Worm (Caenorhabditis elegans): Measurements from ENCODE around the gene F14H3.14.

DNA sequence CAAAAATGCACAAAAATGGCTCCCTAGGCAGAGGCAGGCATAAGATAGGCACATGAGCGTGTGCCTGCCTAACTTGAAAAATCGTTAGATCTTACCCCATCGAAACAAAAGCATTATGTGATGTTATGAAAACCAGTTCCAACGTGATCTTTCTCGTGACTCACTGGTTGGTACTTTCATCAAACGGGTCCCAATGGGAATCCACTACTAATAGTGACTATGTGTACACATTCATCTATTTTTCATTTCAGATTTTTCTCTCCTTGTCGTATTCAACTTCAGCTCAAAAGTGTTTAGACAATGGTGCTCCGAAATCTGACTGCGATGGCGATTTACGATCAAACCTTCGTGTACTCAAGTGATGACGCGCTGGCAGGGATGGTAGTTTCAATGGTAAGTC lies 45.0 kb downstream of the F14H3.14 start, which contains the start of gene srx-43:
- TF ChIP-seq snpc-4 (tag; optimal IDR thresholded peaks at IDR 0.05) (no peak), ztf-11 (tag; optimal IDR thresholded peaks at IDR 0.05) (no peak), unc-62 (GFP tag; optimal IDR thresholded peaks at IDR 0.05) (no peak), fos-1 (tag; optimal IDR thresholded peaks at IDR 0.05) (no peak), ama-1 (optimal IDR thresholded peaks at IDR 0.05) (no peak), F13H6.1 (tag; optimal IDR thresholded peaks at IDR 0.05) (no peak), nhr-12 (tag; optimal IDR thresholded peaks at IDR 0.05) (no peak), ZK546.5 (tag; optimal IDR thresholded peaks at IDR 0.05) (no peak), lin-13 (GFP tag; optimal IDR thresholded peaks at IDR 0.05) (no peak), skn-1 (tag; optimal IDR thresholded peaks at IDR 0.05) (no peak)
